Fruit fly (Drosophila melanogaster) whole organism, embryonic: ENCODE data around the gene axo.

ENCODE experiments used
- Atf3 ChIP-seq: fragments of 200-800 bp; sonication (Bioruptor generic); optimal IDR thresholded peaks from 3 replicates; lab custom pipeline; 2016; ENCODE audit warnings: missing biosample characterization, missing genetic modification characterization
- CG10565 ChIP-seq: fragments of 200-800 bp; sonication (Bioruptor generic); optimal IDR thresholded peaks from 3 replicates; lab custom pipeline; 2016; ENCODE audit warnings: missing biosample characterization, mild to moderate bottlenecking, missing genetic modification characterization
- CG10654 ChIP-seq: fragments of 200-800 bp; sonication (Bioruptor generic); optimal IDR thresholded peaks from 2 replicates; lab custom pipeline; 2016; ENCODE audit warnings: missing biosample characterization, missing genetic modification characterization
- CG12155 ChIP-seq: fragments of 200-800 bp; sonication (Bioruptor generic); optimal IDR thresholded peaks from 3 replicates; lab custom pipeline; 2016; ENCODE audit warnings: missing biosample characterization, missing genetic modification characterization
- CG12236 ChIP-seq: fragments of 200-800 bp; sonication (Bioruptor generic); optimal IDR thresholded peaks from 2 replicates; lab custom pipeline; 2016; ENCODE audit warnings: missing biosample characterization, missing genetic modification characterization
- CG1233 ChIP-seq: fragments of 200-800 bp; sonication (Bioruptor generic); optimal IDR thresholded peaks from 4 replicates; lab custom pipeline; 2018; ENCODE audit warnings: missing biosample characterization, mild to moderate bottlenecking, missing genetic modification characterization
- CG13287 ChIP-seq: fragments of 200-800 bp; sonication (Bioruptor generic); IDR thresholded peaks from 2 replicates; pipeline ENCODE4 v1.3.6; 2022; ENCODE audit warnings: missing biosample characterization, missing genetic modification characterization; ENCODE audit not compliant: partially characterized antibody
- CG15696 ChIP-seq: fragments of 200-800 bp; sonication (Bioruptor generic); optimal IDR thresholded peaks from 2 replicates; lab custom pipeline; 2019; ENCODE audit warnings: missing biosample characterization, mild to moderate bottlenecking, missing genetic modification characterization, moderate library complexity
- CG1603 ChIP-seq: fragments of 200-800 bp; sonication (Bioruptor generic); optimal IDR thresholded peaks from 2 replicates; lab custom pipeline; 2019; ENCODE audit warnings: missing biosample characterization, mild to moderate bottlenecking, missing genetic modification characterization, moderate library complexity
- CG17328 ChIP-seq: fragments of 200-800 bp; sonication (Bioruptor generic); IDR thresholded peaks from 2 replicates; pipeline ENCODE4 v1.3.6; 2022; ENCODE audit warnings: missing biosample characterization, missing genetic modification characterization
- CG1832 ChIP-seq: fragments of 200-800 bp; sonication (Bioruptor generic); optimal IDR thresholded peaks from 2 replicates; lab custom pipeline; 2017; ENCODE audit warnings: missing biosample characterization, mild to moderate bottlenecking, missing genetic modification characterization, inconsistent platforms
- CG2120 ChIP-seq: fragments of 200-800 bp; sonication (Bioruptor generic); optimal IDR thresholded peaks from 3 replicates; lab custom pipeline; 2016; ENCODE audit warnings: missing biosample characterization, missing genetic modification characterization
- CG32767 ChIP-seq: fragments of 200-800 bp; sonication (Bioruptor generic); IDR thresholded peaks from 2 replicates; pipeline ENCODE4 v1.3.6; 2022; ENCODE audit warnings: missing biosample characterization, missing genetic modification characterization
- CG6254 ChIP-seq: fragments of 200-800 bp; sonication (Bioruptor generic); optimal IDR thresholded peaks from 3 replicates; lab custom pipeline; 2017; ENCODE audit warnings: mild to moderate bottlenecking, missing biosample characterization, missing genetic modification reagents, missing genetic modification characterization
- CG8359 ChIP-seq: fragments of 200-800 bp; sonication (Bioruptor generic); optimal IDR thresholded peaks from 2 replicates; lab custom pipeline; 2017; ENCODE audit warnings: missing biosample characterization, mild to moderate bottlenecking, missing genetic modification characterization, borderline replicate concordance
- CG8765 ChIP-seq: fragments of 200-800 bp; sonication (Bioruptor generic); IDR thresholded peaks from 2 replicates; pipeline ENCODE4 v1.3.6; 2022; ENCODE audit warnings: missing biosample characterization, missing genetic modification characterization
- Camta ChIP-seq: fragments of 200-800 bp; sonication (Bioruptor generic); optimal IDR thresholded peaks from 2 replicates; lab custom pipeline; 2016; ENCODE audit warnings: missing biosample characterization, missing genetic modification characterization
- CoRest ChIP-seq: fragments of 200-800 bp; sonication (Bioruptor generic); optimal IDR thresholded peaks from 3 replicates; lab custom pipeline; 2018; ENCODE audit warnings: missing biosample characterization, mild to moderate bottlenecking, missing genetic modification characterization, moderate library complexity
- Drgx ChIP-seq: fragments of 200-800 bp; sonication (Bioruptor generic); IDR thresholded peaks from 2 replicates; pipeline ENCODE4 v1.3.6; 2022; ENCODE audit warnings: missing biosample characterization, missing genetic modification characterization
- Ets65A ChIP-seq: fragments of 200-800 bp; sonication (Bioruptor generic); peaks from one replicate; lab custom pipeline; 2016; ENCODE audit warnings: missing biosample characterization, missing genetic modification characterization
- Fer2 ChIP-seq: fragments of 200-800 bp; sonication (Bioruptor generic); optimal IDR thresholded peaks from 2 replicates; lab custom pipeline; 2018; ENCODE audit warnings: missing biosample characterization, mild to moderate bottlenecking, missing genetic modification characterization, moderate library complexity
- Fer3 ChIP-seq: fragments of 200-800 bp; sonication (Bioruptor generic); optimal IDR thresholded peaks from 2 replicates; lab custom pipeline; 2018; ENCODE audit warnings: missing biosample characterization, mild to moderate bottlenecking, missing genetic modification characterization, moderate library complexity
- HLHmδ ChIP-seq: fragments of 200-800 bp; sonication (Bioruptor generic); optimal IDR thresholded peaks from 2 replicates; lab custom pipeline; 2018; ENCODE audit warnings: missing biosample characterization, mild to moderate bottlenecking, missing genetic modification characterization, moderate library complexity
- Hmr ChIP-seq: fragments of 200-800 bp; sonication (Bioruptor generic); optimal IDR thresholded peaks from 3 replicates; lab custom pipeline; 2017; ENCODE audit warnings: mild to moderate bottlenecking, missing biosample characterization, missing genetic modification reagents, missing genetic modification characterization
- Hmx ChIP-seq: fragments of 200-800 bp; sonication (Bioruptor generic); optimal IDR thresholded peaks from 2 replicates; lab custom pipeline; 2016; ENCODE audit warnings: missing biosample characterization, missing genetic modification characterization
- Hr39 ChIP-seq: fragments of >200 bp; optimal IDR thresholded peaks from 2 replicates; lab custom pipeline; 2017
- Hr78 ChIP-seq, 2 experiments: fragments of 200-800 bp in 1 of 2; fragments of >200 bp in 1 of 2; sonication (Bioruptor generic) in 1 of 2; optimal IDR thresholded peaks; 2 replicates each; lab custom pipeline; 2017 to 2019; ENCODE audit warnings: missing biosample characterization in 2 of 2, missing genetic modification characterization in 2 of 2, mild to moderate bottlenecking in 1 of 2, moderate library complexity in 1 of 2
- Lpt ChIP-seq: fragments of >200 bp; optimal IDR thresholded peaks from 2 replicates; lab custom pipeline; 2018; ENCODE audit warnings: missing biosample characterization, missing genetic modification characterization
- Nf-YA ChIP-seq: fragments of 200-800 bp; sonication (Bioruptor generic); IDR thresholded peaks from 2 replicates; pipeline ENCODE4 v1.3.6; 2022; ENCODE audit warnings: missing biosample characterization, missing genetic modification characterization
- Oaz ChIP-seq: fragments of 200-800 bp; sonication (Bioruptor generic); IDR thresholded peaks from 2 replicates; pipeline ENCODE4 v1.3.6; 2022; ENCODE audit warnings: missing biosample characterization, missing genetic modification characterization
- Optix ChIP-seq: fragments of 200-800 bp; sonication (Bioruptor generic); IDR thresholded peaks from 3 replicates; pipeline ENCODE4 v1.3.6; 2022; ENCODE audit warnings: missing biosample characterization, missing genetic modification characterization
- Pdp1 ChIP-seq, 2 experiments: fragments of 200-800 bp; sonication (Bioruptor generic); optimal IDR thresholded peaks; 3 replicates each; lab custom pipeline; 2016; ENCODE audit warnings: missing biosample characterization in 2 of 2, missing genetic modification characterization in 2 of 2, mild to moderate bottlenecking in 1 of 2, moderate library complexity in 1 of 2
- Sox102F ChIP-seq: fragments of 200-800 bp; sonication (Bioruptor generic); optimal IDR thresholded peaks from 2 replicates; lab custom pipeline; 2018; ENCODE audit warnings: missing biosample characterization, mild to moderate bottlenecking, missing genetic modification characterization, moderate library complexity
- Ssrp ChIP-seq: fragments of 200-800 bp; sonication (Bioruptor generic); optimal IDR thresholded peaks from 2 replicates; lab custom pipeline; 2018; ENCODE audit warnings: missing biosample characterization, mild to moderate bottlenecking, missing genetic modification characterization, moderate library complexity
- Trl ChIP-seq, 3 experiments: fragments of >200 bp in 2 of 3; fragments of 200-800 bp in 1 of 3; sonication (Bioruptor generic) in 1 of 3; optimal IDR thresholded peaks; 2 replicates in 1 of 3; 3 replicates in 2 of 3; lab custom pipeline; 2016 to 2017; ENCODE audit warnings: missing biosample characterization in 1 of 3, missing genetic modification characterization in 1 of 3
- ara ChIP-seq: fragments of 200-800 bp; sonication (Bioruptor generic); IDR thresholded peaks from 2 replicates; pipeline ENCODE4 v1.3.6; 2022; ENCODE audit warnings: missing biosample characterization, missing genetic modification characterization
- bab2 ChIP-seq: fragments of 200-800 bp; sonication (Bioruptor generic); optimal IDR thresholded peaks from 2 replicates; lab custom pipeline; 2016; ENCODE audit warnings: missing biosample characterization, missing genetic modification characterization
- bbx ChIP-seq: fragments of 200-800 bp; sonication (Bioruptor generic); IDR thresholded peaks from 2 replicates; pipeline ENCODE4 v1.3.6; 2022; ENCODE audit warnings: missing biosample characterization, missing genetic modification characterization; ENCODE audit not compliant: partially characterized antibody
- croc ChIP-seq: fragments of 200-800 bp; sonication (Bioruptor generic); conservative IDR thresholded peaks from 3 replicates; pipeline ENCODE4 v1.3.6; 2022; ENCODE audit warnings: missing biosample characterization, missing genetic modification characterization
- gce ChIP-seq: fragments of 200-800 bp; sonication (Bioruptor generic); IDR thresholded peaks from 3 replicates; pipeline ENCODE4 v1.3.6; 2022; ENCODE audit warnings: missing biosample characterization, missing genetic modification characterization
- hkb ChIP-seq, 2 experiments: fragments of 200-800 bp in 1 of 2; fragments of >200 bp in 1 of 2; sonication (Bioruptor generic) in 1 of 2; IDR thresholded peaks in 1 of 2; optimal IDR thresholded peaks in 1 of 2; 2 replicates each; pipeline versions ENCODE4 v1.3.6 to Lab custom; 2017 to 2022; ENCODE audit warnings: missing biosample characterization in 1 of 2, missing genetic modification characterization in 1 of 2
- odd ChIP-seq: fragments of 200-800 bp; sonication (Bioruptor generic); optimal IDR thresholded peaks from 2 replicates; lab custom pipeline; 2017; ENCODE audit warnings: missing biosample characterization, mild to moderate bottlenecking, missing genetic modification characterization
- phol ChIP-seq: fragments of 200-800 bp; sonication (Bioruptor generic); optimal IDR thresholded peaks from 3 replicates; lab custom pipeline; 2018; ENCODE audit warnings: missing biosample characterization, mild to moderate bottlenecking, missing genetic modification characterization, moderate library complexity
- psq ChIP-seq: fragments of 200-800 bp; sonication (Bioruptor generic); optimal IDR thresholded peaks from 2 replicates; lab custom pipeline; 2017; ENCODE audit warnings: missing biosample characterization, missing genetic modification characterization
- tap ChIP-seq: fragments of 200-800 bp; optimal IDR thresholded peaks from 3 replicates; lab custom pipeline; 2019; ENCODE audit warnings: missing biosample characterization, mild to moderate bottlenecking, missing genetic modification characterization, moderate library complexity
- tna ChIP-seq: fragments of 200-800 bp; sonication (Bioruptor generic); IDR thresholded peaks from 2 replicates; pipeline ENCODE4 v1.3.6; 2022; ENCODE audit warnings: missing biosample characterization, missing genetic modification characterization; ENCODE audit not compliant: partially characterized antibody
- trh ChIP-seq: fragments of 200-800 bp; sonication (Bioruptor generic); optimal IDR thresholded peaks from 2 replicates; lab custom pipeline; 2016; ENCODE audit warnings: missing biosample characterization, missing genetic modification characterization

The axo gene

DNA sequence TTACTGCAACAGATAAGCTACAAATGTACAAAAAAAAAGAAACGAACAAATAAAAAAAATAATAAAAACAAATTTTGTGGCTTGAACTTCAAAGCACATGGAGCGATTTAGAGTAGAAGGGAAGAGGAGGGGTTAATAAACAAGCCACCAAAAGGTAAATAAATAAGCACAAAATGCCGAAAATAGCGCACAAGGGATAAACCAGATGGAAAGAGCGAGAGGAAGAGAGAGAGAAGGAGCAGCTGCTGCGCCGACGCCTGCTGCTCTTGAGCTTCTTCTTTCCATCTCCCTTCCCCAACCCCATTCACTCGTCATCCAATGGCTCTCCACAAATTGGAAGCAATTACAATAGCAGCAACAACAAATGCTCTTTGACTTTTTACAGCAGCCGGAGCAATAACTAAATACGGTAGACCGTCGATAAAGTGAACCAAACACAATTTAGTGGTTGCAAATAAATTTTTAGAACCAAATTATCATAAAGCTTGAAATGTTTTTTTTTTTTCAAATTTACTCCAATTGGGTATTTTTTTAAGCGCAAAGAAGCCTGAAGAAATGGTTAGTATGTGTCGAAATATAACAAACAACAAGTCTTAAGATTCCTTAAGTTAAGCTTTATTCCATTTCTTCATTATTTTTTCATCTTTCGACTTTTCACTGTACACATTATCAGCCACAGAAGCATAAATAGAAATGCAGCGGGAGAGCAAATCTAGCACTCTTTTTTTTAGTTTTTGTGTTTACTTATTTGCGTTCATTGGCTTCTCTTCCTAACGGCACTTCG, 62.6 kb downstream of the axo start (continued):
- TF ChIP-seq tna (GFP tag; lab: Robert Waterston, UW) (no peak), Trl (optimal IDR thresholded peaks at IDR 0.05; lab: Kevin White, UChicago) (peak; percentile 60 to 65), Trl (GFP tag; optimal IDR thresholded peaks at IDR 0.05; lab: Kevin White, UChicago) (peak; percentile 56), Hr39 (no peak), ara (GFP tag; lab: Robert Waterston, UW) (peak; percentile 72; the same call in 1 of the 2 replicates), Fer3 (tag; lab: Kevin White, UChicago) (peak; percentile 87), CG1832 (GFP tag; lab: Kevin White, UChicago) (peak; percentile 51), bab2 (peak; percentile 92), trh (GFP tag; lab: Kevin White, UChicago) (peak; percentile 34), CG1603 (peak; percentile 52), CG15696 (tag; lab: Kevin White, UChicago) (peak; percentile 85), Lpt (no peak), Oaz (GFP tag; lab: Robert Waterston, UW) (peak; percentile 80), Hmx (peak; percentile 74), CG1233 (GFP tag; lab: Kevin White, UChicago) (peak; percentile 82), Drgx (GFP tag; lab: Robert Waterston, UW) (peak; percentile 93), Atf3 (GFP tag; lab: Kevin White, UChicago) (peak; percentile 77), hkb (optimal IDR thresholded peaks at IDR 0.05; lab: Kevin White, UChicago) (no peak), hkb (GFP tag; IDR thresholded peaks at IDR 0.05; lab: Robert Waterston, UW) (peak; percentile 86), psq (GFP tag; lab: Kevin White, UChicago) (peak; percentile 46), CG2120 (GFP tag; lab: Kevin White, UChicago) (peak; percentile 92), CG13287 (GFP tag; lab: Robert Waterston, UW) (no peak), CG32767 (GFP tag; lab: Robert Waterston, UW) (peak; percentile 80), CG8359 (GFP tag; lab: Kevin White, UChicago) (peak; percentile 65), Fer2 (tag; lab: Kevin White, UChicago) (peak; percentile 77), Optix (peak; percentile 58; the same call in 1 of the 3 replicates), CoRest (peak; percentile 95), bbx (GFP tag; lab: Robert Waterston, UW) (no peak), CG10654 (GFP tag; lab: Kevin White, UChicago) (peak; percentile 82), Sox102F (peak; percentile 93), Camta (GFP tag; lab: Kevin White, UChicago) (peak; percentile 92), Ssrp (peak; percentile 91), CG12155 (GFP tag; lab: Kevin White, UChicago) (peak; percentile 74), Hr78 (GFP tag; optimal IDR thresholded peaks at IDR 0.05; lab: Kevin White, UChicago) (peak in 1 of 2 experiments; percentile 76), CG17328 (GFP tag; lab: Robert Waterston, UW) (peak; percentile 86), Ets65A (peak; percentile 99), gce (peak; percentile 80), Nf-YA (GFP tag; lab: Robert Waterston, UW) (peak; percentile 82), odd (GFP tag; lab: Kevin White, UChicago) (peak; percentile 75), Pdp1 (GFP tag; optimal IDR thresholded peaks at IDR 0.05; lab: Kevin White, UChicago) (peak; percentile 78 to 84), croc (GFP tag; lab: Robert Waterston, UW) (peak; percentile 86), Hmr (GFP tag; lab: Kevin White, UChicago) (peak; percentile 76), phol (tag; lab: Kevin White, UChicago) (peak; percentile 94), HLHmδ (GFP tag; lab: Kevin White, UChicago) (no peak), CG10565 (peak; percentile 40), CG12236 (peak; percentile 83), CG8765 (GFP tag; lab: Robert Waterston, UW) (peak; percentile 51), CG6254 (GFP tag; lab: Kevin White, UChicago) (peak; percentile 74), tap (tag; lab: Kevin White, UChicago) (peak; percentile 85)
